Worm (Caenorhabditis elegans): Measurements from ENCODE around the gene F13C5.1.

ce11 chrX:593245-593733 is 8.7 kb upstream of the F13C5.1 start:
- TF ChIP-seq him-1 (tag; optimal IDR thresholded peaks at IDR 0.05) = peak; percentile 75
- no peak for TF ChIP-seq dao-5 (tag; optimal IDR thresholded peaks at IDR 0.05)
